Fruit fly (Drosophila melanogaster): ENCODE measurements around the gene stumps.

- TF ChIP-seq CG33017 (tag; optimal IDR thresholded peaks at IDR 0.05) (no peak), CG11617 (GFP tag; optimal IDR thresholded peaks at IDR 0.05) (no peak), Crg-1 (GFP tag; optimal IDR thresholded peaks at IDR 0.05) (no peak)
Observed at dm6 chr3R:14577803-14578493, 931 bp downstream of the stumps start.
